Comparison of ENCODE assay signal across 1 fruit fly cellular context in genomic region chr3R:5705469-5706067, dm6.
A peak's percentile ranks its signal among the peaks of the same experiment; 100 is the strongest.
TF ChIP-seq lines count a peak whose summit lies in the region.

No protein-coding gene starts in this region.

TF ChIP-seq in whole organism, embryonic, 481 proteins besides CTCF, POLR2A, EP300 and RAD21 (continued from another document and continues in another):
- no peak for TF ChIP-seq bigmax (GFP tag; optimal IDR thresholded peaks at IDR 0.05; lab: Kevin White, UChicago)
- TF ChIP-seq ash1 (GFP tag; optimal IDR thresholded peaks at IDR 0.05; lab: Kevin White, UChicago) = no peak
- peak; percentile 7 for TF ChIP-seq Bteb2 (GFP tag; optimal IDR thresholded peaks at IDR 0.05; lab: Kevin White, UChicago)
- TF ChIP-seq Deaf1 (tag; optimal IDR thresholded peaks at IDR 0.05; lab: Kevin White, UChicago) = no peak
- no peak for TF ChIP-seq z (GFP tag; IDR thresholded peaks at IDR 0.05; lab: Robert Waterston, UW)
- TF ChIP-seq CG15514 (GFP tag; optimal IDR thresholded peaks at IDR 0.05; lab: Kevin White, UChicago) = no peak
- TF ChIP-seq cg (GFP tag; optimal IDR thresholded peaks at IDR 0.05; lab: Kevin White, UChicago) = peak; percentile 34
- TF ChIP-seq CG17361 (GFP tag; IDR thresholded peaks at IDR 0.05; lab: Robert Waterston, UW) = no peak; the same call in 2 of the 3 replicates
- TF ChIP-seq CG12942 (GFP tag; optimal IDR thresholded peaks at IDR 0.05; lab: Kevin White, UChicago) = no peak
- peak; percentile 46 for TF ChIP-seq BtbVII (GFP tag; optimal IDR thresholded peaks at IDR 0.05; lab: Kevin White, UChicago)
- no peak for TF ChIP-seq CG10654 (GFP tag; optimal IDR thresholded peaks at IDR 0.05; lab: Kevin White, UChicago)
- TF ChIP-seq insv (GFP tag; optimal IDR thresholded peaks at IDR 0.05; lab: Kevin White, UChicago) = no peak
- TF ChIP-seq HHEX (GFP tag; optimal IDR thresholded peaks at IDR 0.05; lab: Kevin White, UChicago) = peak; percentile 58
- peak; percentile 15 for TF ChIP-seq slou (GFP tag; optimal IDR thresholded peaks at IDR 0.05; lab: Kevin White, UChicago)
- TF ChIP-seq tgo (GFP tag; IDR thresholded peaks at IDR 0.05; lab: Robert Waterston, UW) = peak; percentile 39; the same call in 2 of the 3 replicates
- peak; percentile 67 for TF ChIP-seq CG8388 (GFP tag; optimal IDR thresholded peaks at IDR 0.05; lab: Kevin White, UChicago)
- no peak for TF ChIP-seq ap (GFP tag; IDR thresholded peaks at IDR 0.05; lab: Robert Waterston, UW)
- TF ChIP-seq HLH3B (GFP tag; IDR thresholded peaks at IDR 0.05; lab: Robert Waterston, UW) = 0 out of 2 replicates have a peak, but pooled peaks have one; percentile 33
- TF ChIP-seq CG7372 (GFP tag; IDR thresholded peaks at IDR 0.05; lab: Robert Waterston, UW) = 0 out of 2 replicates have a peak, but pooled peaks have one; percentile 22
- no peak for TF ChIP-seq CG7745 (tag; optimal IDR thresholded peaks at IDR 0.05; lab: Kevin White, UChicago)
- TF ChIP-seq twi (tag; optimal IDR thresholded peaks at IDR 0.05; lab: Kevin White, UChicago) = no peak
- TF ChIP-seq lab (GFP tag; optimal IDR thresholded peaks at IDR 0.05; lab: Kevin White, UChicago) = peak; percentile 66
- TF ChIP-seq CG9797 (GFP tag; optimal IDR thresholded peaks at IDR 0.05; lab: Kevin White, UChicago) = no peak
- no peak for TF ChIP-seq Sry-δ (GFP tag; optimal IDR thresholded peaks at IDR 0.05; lab: Kevin White, UChicago)
- peak; percentile 38 for TF ChIP-seq CG1602 (GFP tag; optimal IDR thresholded peaks at IDR 0.05; lab: Kevin White, UChicago)
- TF ChIP-seq corto (GFP tag; optimal IDR thresholded peaks at IDR 0.05; lab: Kevin White, UChicago) = no peak
- TF ChIP-seq CG10462 (GFP tag; optimal IDR thresholded peaks at IDR 0.05; lab: Kevin White, UChicago) = no peak
- no peak for TF ChIP-seq lov (optimal IDR thresholded peaks at IDR 0.05; lab: Kevin White, UChicago)
- TF ChIP-seq lov (GFP tag; IDR thresholded peaks at IDR 0.05; lab: Robert Waterston, UW) = no peak
- TF ChIP-seq CG14667 (GFP tag; IDR thresholded peaks at IDR 0.05; lab: Robert Waterston, UW) = no peak
- no peak for TF ChIP-seq CG11504 (tag; optimal IDR thresholded peaks at IDR 0.05; lab: Kevin White, UChicago)
- TF ChIP-seq CG8290 (GFP tag; optimal IDR thresholded peaks at IDR 0.05; lab: Kevin White, UChicago) = no peak
- no peak for TF ChIP-seq CG8290 (tag; optimal IDR thresholded peaks at IDR 0.05; lab: Kevin White, UChicago)
- TF ChIP-seq CG9727 (GFP tag; optimal IDR thresholded peaks at IDR 0.05; lab: Kevin White, UChicago) = peak; percentile 69
- TF ChIP-seq CG4282 (GFP tag; optimal IDR thresholded peaks at IDR 0.05; lab: Kevin White, UChicago) = no peak
- peak; percentile 15; the same call in 1 of the 3 replicates for TF ChIP-seq CG11560 (tag; IDR thresholded peaks at IDR 0.05; lab: Robert Waterston, UW)
- no peak for TF ChIP-seq CG17186 (GFP tag; optimal IDR thresholded peaks at IDR 0.05; lab: Kevin White, UChicago)
- TF ChIP-seq nerfin-1 (tag; optimal IDR thresholded peaks at IDR 0.05; lab: Kevin White, UChicago) = peak; percentile 63
- TF ChIP-seq Sry-β (GFP tag; optimal IDR thresholded peaks at IDR 0.05; lab: Kevin White, UChicago) = no peak
- peak; percentile 30; the same call in 2 of the 3 replicates for TF ChIP-seq croc (GFP tag; conservative IDR thresholded peaks at IDR 0.05; lab: Robert Waterston, UW)
- no peak for TF ChIP-seq sr (GFP tag; IDR thresholded peaks at IDR 0.05; lab: Robert Waterston, UW)
- no peak for TF ChIP-seq dm (GFP tag; optimal IDR thresholded peaks at IDR 0.05; lab: Kevin White, UChicago)
- peak; percentile 12; the same call in 1 of the 2 replicates for TF ChIP-seq CG32772 (GFP tag; IDR thresholded peaks at IDR 0.05; lab: Robert Waterston, UW)
- TF ChIP-seq ham (GFP tag; IDR thresholded peaks at IDR 0.05; lab: Robert Waterston, UW) = no peak
- TF ChIP-seq Hand (GFP tag; optimal IDR thresholded peaks at IDR 0.05; lab: Kevin White, UChicago) = peak; percentile 37
- TF ChIP-seq Max (GFP tag; optimal IDR thresholded peaks at IDR 0.05; lab: Kevin White, UChicago) = peak; percentile 42
- no peak for TF ChIP-seq CG10431 (GFP tag; optimal IDR thresholded peaks at IDR 0.05; lab: Kevin White, UChicago)
- no peak for TF ChIP-seq fd102C (GFP tag; optimal IDR thresholded peaks at IDR 0.05; lab: Kevin White, UChicago)
- TF ChIP-seq CG11398 (GFP tag; optimal IDR thresholded peaks at IDR 0.05; lab: Kevin White, UChicago) = peak; percentile 8
- TF ChIP-seq wor (GFP tag; IDR thresholded peaks at IDR 0.05; lab: Robert Waterston, UW) = peak; percentile 29; the same call in 1 of the 2 replicates
- no peak for TF ChIP-seq tup (GFP tag; optimal IDR thresholded peaks at IDR 0.05; lab: Kevin White, UChicago)
- TF ChIP-seq knrl (GFP tag; IDR thresholded peaks at IDR 0.05; lab: Robert Waterston, UW; ENCODE audit: partially characterized antibody) = no peak
- TF ChIP-seq CG42726 (GFP tag; IDR thresholded peaks at IDR 0.05; lab: Robert Waterston, UW; ENCODE audit: partially characterized antibody) = no peak
- peak; percentile 75 for TF ChIP-seq row (GFP tag; IDR thresholded peaks at IDR 0.05; lab: Robert Waterston, UW)
- TF ChIP-seq Mrtf (GFP tag; IDR thresholded peaks at IDR 0.05; lab: Robert Waterston, UW) = peak; percentile 23; the same call in 1 of the 3 replicates
- TF ChIP-seq H2.0 (GFP tag; IDR thresholded peaks at IDR 0.05; lab: Robert Waterston, UW) = no peak
- TF ChIP-seq CG17612 (GFP tag; IDR thresholded peaks at IDR 0.05; lab: Robert Waterston, UW) = no peak
- no peak for TF ChIP-seq CG14441 (GFP tag; IDR thresholded peaks at IDR 0.05; lab: Robert Waterston, UW)
- TF ChIP-seq CG33213 (GFP tag; optimal IDR thresholded peaks at IDR 0.05; lab: Kevin White, UChicago) = no peak
- TF ChIP-seq CG8359 (GFP tag; optimal IDR thresholded peaks at IDR 0.05; lab: Kevin White, UChicago; ENCODE audit: borderline replicate concordance) = no peak
- TF ChIP-seq CG18599 (GFP tag; optimal IDR thresholded peaks at IDR 0.05; lab: Kevin White, UChicago) = peak; percentile 64
- no peak for TF ChIP-seq chm (GFP tag; IDR thresholded peaks at IDR 0.05; lab: Robert Waterston, UW)
- peak; percentile 54 for TF ChIP-seq Hsf (GFP tag; optimal IDR thresholded peaks at IDR 0.05; lab: Kevin White, UChicago)
- peak; percentile 29; the same call in 1 of the 2 replicates for TF ChIP-seq E2f1 (GFP tag; IDR thresholded peaks at IDR 0.05; lab: Robert Waterston, UW)
- TF ChIP-seq tx (GFP tag; optimal IDR thresholded peaks at IDR 0.05; lab: Kevin White, UChicago) = peak; percentile 54
- TF ChIP-seq CG4360 (GFP tag; IDR thresholded peaks at IDR 0.05; lab: Robert Waterston, UW) = no peak
- no peak for TF ChIP-seq hkb (optimal IDR thresholded peaks at IDR 0.05; lab: Kevin White, UChicago)
- TF ChIP-seq hkb (GFP tag; IDR thresholded peaks at IDR 0.05; lab: Robert Waterston, UW) = peak; percentile 25; the same call in 1 of the 2 replicates
- no peak for TF ChIP-seq pb (GFP tag; optimal IDR thresholded peaks at IDR 0.05; lab: Kevin White, UChicago)
- TF ChIP-seq ci (GFP tag; IDR thresholded peaks at IDR 0.05; lab: Robert Waterston, UW) = peak; percentile 58; the same call in 2 of the 3 replicates
- peak; percentile 60 for TF ChIP-seq Hmr (GFP tag; optimal IDR thresholded peaks at IDR 0.05; lab: Kevin White, UChicago)
- no peak for TF ChIP-seq jigr1 (GFP tag; IDR thresholded peaks at IDR 0.05; lab: Robert Waterston, UW)
- TF ChIP-seq CG31388 (GFP tag; optimal IDR thresholded peaks at IDR 0.05; lab: Kevin White, UChicago) = no peak
- peak; percentile 58 for TF ChIP-seq CG4328 (GFP tag; optimal IDR thresholded peaks at IDR 0.05; lab: Kevin White, UChicago)
- TF ChIP-seq bsh (GFP tag; optimal IDR thresholded peaks at IDR 0.05; lab: Kevin White, UChicago) = peak in 1 of 2 experiments; percentile 76
- TF ChIP-seq Sox100B (GFP tag; optimal IDR thresholded peaks at IDR 0.05; lab: Kevin White, UChicago) = no peak
- TF ChIP-seq Usf (GFP tag; optimal IDR thresholded peaks at IDR 0.05; lab: Kevin White, UChicago) = peak; percentile 25
- TF ChIP-seq gro (GFP tag; optimal IDR thresholded peaks at IDR 0.05; lab: Kevin White, UChicago) = no peak
- peak; percentile 35; the same call in 1 of the 2 replicates for TF ChIP-seq CG9215 (GFP tag; IDR thresholded peaks at IDR 0.05; lab: Robert Waterston, UW)
- TF ChIP-seq Nf-YC (tag; optimal IDR thresholded peaks at IDR 0.05; lab: Kevin White, UChicago) = no peak
- peak; percentile 11 for TF ChIP-seq shn (GFP tag; optimal IDR thresholded peaks at IDR 0.05; lab: Kevin White, UChicago)
- TF ChIP-seq hth (optimal IDR thresholded peaks at IDR 0.05; lab: Kevin White, UChicago) = no peak
- TF ChIP-seq onecut (GFP tag; IDR thresholded peaks at IDR 0.05; lab: Robert Waterston, UW) = peak; percentile 43; the same call in 1 of the 2 replicates
- TF ChIP-seq Dbx (GFP tag; IDR thresholded peaks at IDR 0.05; lab: Robert Waterston, UW) = 0 out of 3 replicates have a peak, but pooled peaks have one; percentile 42
- no peak for TF ChIP-seq Neu2 (GFP tag; optimal IDR thresholded peaks at IDR 0.05; lab: Kevin White, UChicago; ENCODE audit: borderline replicate concordance)
- TF ChIP-seq CG12236 (GFP tag; optimal IDR thresholded peaks at IDR 0.05; lab: Kevin White, UChicago) = no peak
- TF ChIP-seq CG6813 (GFP tag; optimal IDR thresholded peaks at IDR 0.05; lab: Kevin White, UChicago) = peak; percentile 52
- no peak for TF ChIP-seq da (GFP tag; optimal IDR thresholded peaks at IDR 0.05; lab: Kevin White, UChicago)
- peak; percentile 64 for TF ChIP-seq CG10209 (GFP tag; optimal IDR thresholded peaks at IDR 0.05; lab: Kevin White, UChicago)
- peak; percentile 30; the same call in 1 of the 2 replicates for TF ChIP-seq Drgx (GFP tag; IDR thresholded peaks at IDR 0.05; lab: Robert Waterston, UW)
- no peak for TF ChIP-seq Scr (GFP tag; IDR thresholded peaks at IDR 0.05; lab: Robert Waterston, UW; ENCODE audit: partially characterized antibody)
- TF ChIP-seq pan (optimal IDR thresholded peaks at IDR 0.05; lab: Kevin White, UChicago) = no peak
- TF ChIP-seq pan (GFP tag; optimal IDR thresholded peaks at IDR 0.05 in 1 of 2, IDR thresholded peaks at IDR 0.05 in 1 of 2) = peak in 1 of 2 experiments; percentile 45
- no peak for TF ChIP-seq dati (GFP tag; IDR thresholded peaks at IDR 0.05; lab: Robert Waterston, UW)
- TF ChIP-seq sug (tag; optimal IDR thresholded peaks at IDR 0.05; lab: Kevin White, UChicago) = no peak
- TF ChIP-seq Dip2 (GFP tag; IDR thresholded peaks at IDR 0.05; lab: Robert Waterston, UW) = no peak
- TF ChIP-seq sisA (GFP tag; IDR thresholded peaks at IDR 0.05; lab: Robert Waterston, UW) = peak; percentile 39; the same call in 1 of the 2 replicates
- no peak for TF ChIP-seq kni (GFP tag; optimal IDR thresholded peaks at IDR 0.05; lab: Kevin White, UChicago)
- TF ChIP-seq CG30431 (GFP tag; optimal IDR thresholded peaks at IDR 0.05; lab: Kevin White, UChicago) = no peak
- peak; percentile 47 for TF ChIP-seq CG15011 (GFP tag; optimal IDR thresholded peaks at IDR 0.05; lab: Kevin White, UChicago)
- TF ChIP-seq CG6854 (GFP tag; optimal IDR thresholded peaks at IDR 0.05; lab: Kevin White, UChicago) = no peak
- TF ChIP-seq CG3995 (GFP tag; optimal IDR thresholded peaks at IDR 0.05; lab: Kevin White, UChicago) = no peak
- TF ChIP-seq bowl (GFP tag; IDR thresholded peaks at IDR 0.05; lab: Robert Waterston, UW) = no peak
- peak; percentile 80 for TF ChIP-seq CG10979 (tag; optimal IDR thresholded peaks at IDR 0.05; lab: Kevin White, UChicago)
- TF ChIP-seq Bdp1 (GFP tag; optimal IDR thresholded peaks at IDR 0.05; lab: Kevin White, UChicago) = no peak
- peak; percentile 53 for TF ChIP-seq fd3F (GFP tag; optimal IDR thresholded peaks at IDR 0.05; lab: Kevin White, UChicago)
- peak; percentile 82 for TF ChIP-seq CG31441 (GFP tag; IDR thresholded peaks at IDR 0.05; lab: Robert Waterston, UW)
- no peak for TF ChIP-seq crol (GFP tag; IDR thresholded peaks at IDR 0.05; lab: Robert Waterston, UW)
- TF ChIP-seq CG16863 (GFP tag; optimal IDR thresholded peaks at IDR 0.05; lab: Kevin White, UChicago) = peak; percentile 29
- TF ChIP-seq Taf1 (GFP tag; IDR thresholded peaks at IDR 0.05; lab: Robert Waterston, UW) = no peak
- TF ChIP-seq inv (GFP tag; IDR thresholded peaks at IDR 0.05; lab: Robert Waterston, UW; ENCODE audit: partially characterized antibody) = no peak
- peak; percentile 76 for TF ChIP-seq CG17385 (GFP tag; optimal IDR thresholded peaks at IDR 0.05; lab: Kevin White, UChicago)
- TF ChIP-seq CG2202 (tag; optimal IDR thresholded peaks at IDR 0.05; lab: Kevin White, UChicago) = peak; percentile 12
- TF ChIP-seq nom (GFP tag; optimal IDR thresholded peaks at IDR 0.05; lab: Kevin White, UChicago) = no peak
- peak; percentile 63 for TF ChIP-seq Ssrp (tag; optimal IDR thresholded peaks at IDR 0.05; lab: Kevin White, UChicago)
- peak; percentile 27; the same call in 1 of the 2 replicates for TF ChIP-seq CG3847 (GFP tag; IDR thresholded peaks at IDR 0.05; lab: Robert Waterston, UW)
- peak; percentile 64 for TF ChIP-seq CG4424 (GFP tag; optimal IDR thresholded peaks at IDR 0.05; lab: Kevin White, UChicago)
- no peak for TF ChIP-seq CG14050 (GFP tag; IDR thresholded peaks at IDR 0.05; lab: Robert Waterston, UW)
- peak; percentile 59 for TF ChIP-seq CG9437 (GFP tag; optimal IDR thresholded peaks at IDR 0.05; lab: Kevin White, UChicago)
- peak; percentile 43 for TF ChIP-seq Atf-2 (GFP tag; optimal IDR thresholded peaks at IDR 0.05; lab: Kevin White, UChicago)
- no peak for TF ChIP-seq CG5245 (GFP tag; optimal IDR thresholded peaks at IDR 0.05; lab: Kevin White, UChicago)
- TF ChIP-seq zf30C (GFP tag; optimal IDR thresholded peaks at IDR 0.05; lab: Kevin White, UChicago) = no peak
- no peak for TF ChIP-seq scrt (GFP tag; optimal IDR thresholded peaks at IDR 0.05; lab: Kevin White, UChicago)
- TF ChIP-seq hb (GFP tag; IDR thresholded peaks at IDR 0.05; lab: Robert Waterston, UW; ENCODE audit: partially characterized antibody) = no peak
- no peak for TF ChIP-seq CG6175 (GFP tag; IDR thresholded peaks at IDR 0.05; lab: Robert Waterston, UW)
- peak; percentile 56 for TF ChIP-seq ATbp (GFP tag; optimal IDR thresholded peaks at IDR 0.05; lab: Kevin White, UChicago)
- TF ChIP-seq Elba2 (GFP tag; optimal IDR thresholded peaks at IDR 0.05; lab: Kevin White, UChicago) = no peak
- no peak for TF ChIP-seq CG2120 (GFP tag; optimal IDR thresholded peaks at IDR 0.05; lab: Kevin White, UChicago)
- TF ChIP-seq abd-A (tag; optimal IDR thresholded peaks at IDR 0.05; lab: Kevin White, UChicago) = no peak
- no peak for TF ChIP-seq psq (GFP tag; optimal IDR thresholded peaks at IDR 0.05; lab: Kevin White, UChicago)
- peak; percentile 81 for TF ChIP-seq CG11696 (GFP tag; IDR thresholded peaks at IDR 0.05; lab: Robert Waterston, UW)
- no peak for TF ChIP-seq CG3163 (GFP tag; optimal IDR thresholded peaks at IDR 0.05; lab: Kevin White, UChicago)
- no peak for TF ChIP-seq CG17912 (GFP tag; optimal IDR thresholded peaks at IDR 0.05; lab: Kevin White, UChicago)
